In genomic region chrIV:16203373-16203772, ce11 we compare ENCODE assay signal across 7 worm cellular contexts.
TF ChIP-seq lines count a peak whose summit lies in the region.

No protein-coding gene starts in this region.

TF ChIP-seq in whole organism, L1 larva, 84 proteins besides CTCF, POLR2A, EP300 and RAD21:
- TF ChIP-seq nhr-11 (tag; optimal IDR thresholded peaks at IDR 0.05; lab: Kevin White, UChicago) (no peak), elt-2 (tag; optimal IDR thresholded peaks at IDR 0.05; lab: Kevin White, UChicago) (peak; percentile 90), fkh-10 (GFP tag; optimal IDR thresholded peaks at IDR 0.05; lab: Kevin White, UChicago) (no peak), tlp-1 (tag; optimal IDR thresholded peaks at IDR 0.05; lab: Kevin White, UChicago) (peak; percentile 8)

TF ChIP-seq in whole organism, L2 larva, 48 proteins besides CTCF, POLR2A, EP300 and RAD21 (continues in another document):
- no peak for TF ChIP-seq mdl-1 (tag; optimal IDR thresholded peaks at IDR 0.05; lab: Kevin White, UChicago)
- peak; percentile 28 for TF ChIP-seq crh-2 (tag; optimal IDR thresholded peaks at IDR 0.05; lab: Kevin White, UChicago)
- no peak for TF ChIP-seq sem-4 (tag; optimal IDR thresholded peaks at IDR 0.05; lab: Kevin White, UChicago)
- no peak for TF ChIP-seq F13H6.1 (tag; optimal IDR thresholded peaks at IDR 0.05; lab: Kevin White, UChicago)
- TF ChIP-seq nhr-237 (tag; optimal IDR thresholded peaks at IDR 0.05; lab: Kevin White, UChicago): no peak
- no peak for TF ChIP-seq nhr-12 (tag; optimal IDR thresholded peaks at IDR 0.05; lab: Kevin White, UChicago)
- no peak for TF ChIP-seq unc-62 (GFP tag; optimal IDR thresholded peaks at IDR 0.05; lab: Kevin White, UChicago)
- TF ChIP-seq mab-5 (tag; optimal IDR thresholded peaks at IDR 0.05; lab: Kevin White, UChicago): no peak
- TF ChIP-seq lsy-2 (tag; optimal IDR thresholded peaks at IDR 0.05; lab: Kevin White, UChicago): no peak
- no peak for TF ChIP-seq peb-1 (tag; optimal IDR thresholded peaks at IDR 0.05; lab: Kevin White, UChicago)
- no peak for TF ChIP-seq nhr-21 (tag; optimal IDR thresholded peaks at IDR 0.05; lab: Kevin White, UChicago)
- TF ChIP-seq fos-1 (tag; optimal IDR thresholded peaks at IDR 0.05; lab: Kevin White, UChicago): peak; percentile 68
- TF ChIP-seq sma-3 (GFP tag; optimal IDR thresholded peaks at IDR 0.05; lab: Kevin White, UChicago): no peak
- no peak for TF ChIP-seq nhr-129 (tag; optimal IDR thresholded peaks at IDR 0.05; lab: Kevin White, UChicago)
- no peak for TF ChIP-seq gmeb-1 (tag; optimal IDR thresholded peaks at IDR 0.05; lab: Kevin White, UChicago)

TF ChIP-seq in whole organism, L3 larva, 47 proteins besides CTCF, POLR2A, EP300 and RAD21:
- TF ChIP-seq hmg-11 (tag; optimal IDR thresholded peaks at IDR 0.05; lab: Kevin White, UChicago) (no peak), pqm-1 (tag; optimal IDR thresholded peaks at IDR 0.05; lab: Kevin White, UChicago) (peak; percentile 86), pha-4 (tag; optimal IDR thresholded peaks at IDR 0.05; lab: Kevin White, UChicago) (peak; percentile 51), skn-1 (tag; optimal IDR thresholded peaks at IDR 0.05; lab: Kevin White, UChicago) (peak; percentile 32), elt-2 (tag; optimal IDR thresholded peaks at IDR 0.05; lab: Kevin White, UChicago) (peak; percentile 96)

TF ChIP-seq in whole organism, L4 larva, 104 proteins besides CTCF, POLR2A, EP300 and RAD21:
- TF ChIP-seq nhr-77 (tag; optimal IDR thresholded peaks at IDR 0.05; lab: Kevin White, UChicago) (peak; percentile 1), mdl-1 (tag; optimal IDR thresholded peaks at IDR 0.05; lab: Kevin White, UChicago) (peak in 1 of 2 experiments; percentile 27), dmd-6 (GFP tag; IDR thresholded peaks at IDR 0.05; lab: Robert Waterston, UW) (peak; percentile 92), sdz-12 (GFP tag; optimal IDR thresholded peaks at IDR 0.05; lab: Kevin White, UChicago) (no peak), daf-16 (GFP tag; optimal IDR thresholded peaks at IDR 0.05; lab: Kevin White, UChicago) (no peak), daf-16 (tag; optimal IDR thresholded peaks at IDR 0.05; lab: Kevin White, UChicago) (peak; percentile 69), nhr-111 (GFP tag; optimal IDR thresholded peaks at IDR 0.05; lab: Kevin White, UChicago) (no peak), nhr-28 (tag; optimal IDR thresholded peaks at IDR 0.05; lab: Kevin White, UChicago) (peak; percentile 63), lin-15B (tag; optimal IDR thresholded peaks at IDR 0.05; lab: Kevin White, UChicago) (no peak), vab-7 (GFP tag; IDR thresholded peaks at IDR 0.05; lab: Robert Waterston, UW) (no peak), pqm-1 (tag; optimal IDR thresholded peaks at IDR 0.05; lab: Kevin White, UChicago) (peak; percentile 83), hlh-30 (tag; optimal IDR thresholded peaks at IDR 0.05; lab: Kevin White, UChicago; ENCODE audit: insufficient read depth) (peak; percentile 44), dve-1 (tag; optimal IDR thresholded peaks at IDR 0.05; lab: Kevin White, UChicago; ENCODE audit: insufficient read depth) (peak; percentile 63), attf-4 (tag; optimal IDR thresholded peaks at IDR 0.05; lab: Kevin White, UChicago) (no peak), mep-1 (tag; optimal IDR thresholded peaks at IDR 0.05; lab: Kevin White, UChicago) (no peak)

TF ChIP-seq in whole organism, late embryonic, 69 proteins besides CTCF, POLR2A, EP300 and RAD21:
- peak; percentile 71 for TF ChIP-seq elt-2 (tag; optimal IDR thresholded peaks at IDR 0.05; lab: Kevin White, UChicago)
- no peak for TF ChIP-seq ceh-45 (GFP tag; IDR thresholded peaks at IDR 0.05; lab: Robert Waterston, UW)

TF ChIP-seq in whole organism, mixed stage, embryonic, 35 proteins besides CTCF, POLR2A, EP300 and RAD21:
- TF ChIP-seq mls-2 (tag; optimal IDR thresholded peaks at IDR 0.05; lab: Kevin White, UChicago) (no peak), zip-8 (tag; optimal IDR thresholded peaks at IDR 0.05; lab: Kevin White, UChicago) (peak; percentile 9)

TF ChIP-seq in whole organism, young adult, 124 proteins besides CTCF, POLR2A, EP300 and RAD21:
- TF ChIP-seq nhr-27 (tag; optimal IDR thresholded peaks at IDR 0.05; lab: Kevin White, UChicago): no peak
- TF ChIP-seq tlf-1 (GFP tag; optimal IDR thresholded peaks at IDR 0.05; lab: Kevin White, UChicago): no peak
- TF ChIP-seq Y67H2A.10 (GFP tag; conservative IDR thresholded peaks at IDR 0.05; lab: Robert Waterston, UW): no peak
- peak; percentile 66 for TF ChIP-seq nhr-80 (tag; optimal IDR thresholded peaks at IDR 0.05; lab: Kevin White, UChicago)
